Worm (Caenorhabditis elegans): ENCODE data around the gene Y39A3A.3.

- TF ChIP-seq him-1 (tag; optimal IDR thresholded peaks at IDR 0.05) = no peak
- no peak for TF ChIP-seq W03F9.2 (tag; optimal IDR thresholded peaks at IDR 0.05)
Observed at ce11 chrIII:2112601-2113176, 44.5 kb upstream of the Y39A3A.3 start.
